Worm (Caenorhabditis elegans) whole organism, L1 larva: ENCODE results near the gene micu-1.

Source experiments
- C04F5.9 ChIP-seq: sonication (generic microtip); optimal IDR thresholded peaks from 2 replicates; lab custom pipeline; 2016; ENCODE audit warnings: missing genetic modification characterization, missing compliant biosample characterization
- C16A3.4 ChIP-seq: fragments of 150-350 bp; optimal IDR thresholded peaks from 2 replicates; lab custom pipeline; 2014; ENCODE audit warnings: missing biosample characterization, missing genetic modification characterization
- F16B12.6 ChIP-seq: fragments of 150-350 bp; optimal IDR thresholded peaks from 2 replicates; lab custom pipeline; 2014; ENCODE audit warnings: missing biosample characterization, missing genetic modification characterization
- aha-1 ChIP-seq: fragments of 150-350 bp; optimal IDR thresholded peaks from 2 replicates; lab custom pipeline; 2014; ENCODE audit warnings: missing biosample characterization, missing genetic modification characterization
- blmp-1 ChIP-seq: fragments of 150-350 bp; optimal IDR thresholded peaks from 2 replicates; lab custom pipeline; 2014; ENCODE audit warnings: missing biosample characterization, missing genetic modification characterization
- ceh-63 ChIP-seq: fragments of 200-800 bp; sonication (Bioruptor generic); optimal IDR thresholded peaks from 2 replicates; lab custom pipeline; 2018; ENCODE audit warnings: mild to moderate bottlenecking, missing genetic modification characterization, missing compliant biosample characterization
- ceh-82 ChIP-seq, 3 experiments: fragments of 150-350 bp in 1 of 3; sonication (generic microtip) in 2 of 3; optimal IDR thresholded peaks; 2 replicates each; lab custom pipeline; 2014 to 2017; ENCODE audit warnings: missing biosample characterization in 3 of 3, missing genetic modification characterization in 3 of 3
- ceh-88 ChIP-seq: fragments of 200-800 bp; sonication (Bioruptor generic); IDR thresholded peaks from 2 replicates; pipeline ENCODE4 v1.3.6; 2022; ENCODE audit warnings: missing genetic modification characterization, missing compliant biosample characterization
- ceh-90 ChIP-seq: sonication (generic microtip); optimal IDR thresholded peaks from 2 replicates; lab custom pipeline; 2016; ENCODE audit warnings: missing genetic modification characterization, missing compliant biosample characterization
- ces-1 ChIP-seq: fragments of 150-350 bp; optimal IDR thresholded peaks from 2 replicates; lab custom pipeline; 2014; ENCODE audit warnings: missing biosample characterization, missing genetic modification reagents, missing genetic modification characterization
- dpl-1 ChIP-seq, 3 experiments: fragments of 150-350 bp in 2 of 3; sonication (generic microtip) in 1 of 3; optimal IDR thresholded peaks; 2 replicates each; lab custom pipeline; 2014 to 2017; ENCODE audit warnings: missing biosample characterization in 3 of 3, missing genetic modification characterization in 3 of 3, missing genetic modification reagents in 3 of 3
- dsc-1 ChIP-seq: sonication (generic microtip); optimal IDR thresholded peaks from 2 replicates; lab custom pipeline; 2016; ENCODE audit warnings: mild to moderate bottlenecking, missing genetic modification characterization, missing compliant biosample characterization
- efl-1 ChIP-seq, 4 experiments: fragments of 150-350 bp; optimal IDR thresholded peaks in 3 of 4; peaks in 1 of 4; 1 replicate in 1 of 4; 2 replicates in 3 of 4; lab custom pipeline; 2014; ENCODE audit warnings: missing biosample characterization in 2 of 4, missing genetic modification characterization in 2 of 4, missing genetic modification reagents in 2 of 4
- egl-27 ChIP-seq, 2 experiments: fragments of 150-350 bp in 1 of 2; sonication (generic microtip); optimal IDR thresholded peaks; 3 replicates each; lab custom pipeline; 2017 to 2018; ENCODE audit warnings: missing biosample characterization in 2 of 2, missing genetic modification characterization in 2 of 2, missing genetic modification reagents in 2 of 2
- ets-5 ChIP-seq: fragments of 200-800 bp; sonication (Bioruptor generic); IDR thresholded peaks from 2 replicates; pipeline ENCODE4 v1.3.6; 2022; ENCODE audit warnings: missing genetic modification characterization, missing compliant biosample characterization
- fkh-10 ChIP-seq: sonication (generic microtip); optimal IDR thresholded peaks from 2 replicates; lab custom pipeline; 2017; ENCODE audit warnings: missing biosample characterization, missing genetic modification reagents, missing genetic modification characterization
- fkh-4 ChIP-seq: sonication (generic microtip); optimal IDR thresholded peaks from 2 replicates; lab custom pipeline; 2016; ENCODE audit warnings: missing compliant biosample characterization, missing genetic modification characterization, borderline replicate concordance
- fos-1 ChIP-seq: fragments of 150-350 bp; optimal IDR thresholded peaks from 2 replicates; lab custom pipeline; 2014; ENCODE audit warnings: missing biosample characterization, missing genetic modification characterization
- hlh-17 ChIP-seq: fragments of 200-800 bp; sonication (Bioruptor generic); optimal IDR thresholded peaks from 2 replicates; lab custom pipeline; 2018; ENCODE audit warnings: missing genetic modification characterization, mild to moderate bottlenecking, missing compliant biosample characterization, moderate library complexity, borderline replicate concordance
- hlh-4 ChIP-seq: sonication (generic microtip); optimal IDR thresholded peaks from 2 replicates; lab custom pipeline; 2016; ENCODE audit warnings: mild to moderate bottlenecking, missing genetic modification characterization, missing compliant biosample characterization
- hpl-2 ChIP-seq: fragments of 150-350 bp; optimal IDR thresholded peaks from 2 replicates; lab custom pipeline; 2014; ENCODE audit warnings: missing biosample characterization, missing genetic modification reagents, missing genetic modification characterization
- irx-1 ChIP-seq: sonication (generic microtip); optimal IDR thresholded peaks from 2 replicates; lab custom pipeline; 2016; ENCODE audit warnings: missing genetic modification characterization, missing compliant biosample characterization
- jun-1 ChIP-seq: fragments of 150-350 bp; optimal IDR thresholded peaks from 2 replicates; lab custom pipeline; 2014; ENCODE audit warnings: missing biosample characterization, missing genetic modification reagents, missing genetic modification characterization
- lin-13 ChIP-seq: fragments of 150-350 bp; optimal IDR thresholded peaks from 2 replicates; lab custom pipeline; 2014; ENCODE audit warnings: missing biosample characterization, missing genetic modification reagents, missing genetic modification characterization
- lin-15B ChIP-seq: fragments of 150-350 bp; sonication (generic microtip); optimal IDR thresholded peaks from 3 replicates; lab custom pipeline; 2014; ENCODE audit warnings: missing biosample characterization, missing genetic modification characterization
- lir-3 ChIP-seq: sonication (generic microtip); optimal IDR thresholded peaks from 2 replicates; lab custom pipeline; 2016; ENCODE audit warnings: mild to moderate bottlenecking, missing genetic modification characterization, moderate library complexity, missing compliant biosample characterization; ENCODE audit not compliant: poor library complexity
- mef-2 ChIP-seq: fragments of 150-350 bp; optimal IDR thresholded peaks from 2 replicates; lab custom pipeline; 2014; ENCODE audit warnings: missing biosample characterization, missing genetic modification characterization
- mep-1 ChIP-seq: fragments of 150-350 bp; optimal IDR thresholded peaks from 2 replicates; lab custom pipeline; 2014; ENCODE audit warnings: missing biosample characterization, missing genetic modification characterization
- nhr-11 ChIP-seq: fragments of 150-350 bp; optimal IDR thresholded peaks from 2 replicates; lab custom pipeline; 2014; ENCODE audit warnings: missing biosample characterization, missing genetic modification characterization
- nhr-12 ChIP-seq: sonication (generic microtip); optimal IDR thresholded peaks from 2 replicates; lab custom pipeline; 2017; ENCODE audit warnings: missing biosample characterization, missing genetic modification characterization
- nhr-47 ChIP-seq: sonication (generic microtip); optimal IDR thresholded peaks from 2 replicates; lab custom pipeline; 2016; ENCODE audit warnings: mild to moderate bottlenecking, missing genetic modification characterization, moderate library complexity, missing compliant biosample characterization
- nhr-71 ChIP-seq: sonication (generic microtip); optimal IDR thresholded peaks from 2 replicates; lab custom pipeline; 2016; ENCODE audit warnings: mild to moderate bottlenecking, missing genetic modification characterization, moderate library complexity, missing compliant biosample characterization
- nhr-84 ChIP-seq: sonication (generic microtip); optimal IDR thresholded peaks from 2 replicates; lab custom pipeline; 2017; ENCODE audit warnings: missing biosample characterization, missing genetic modification characterization
- nhr-90 ChIP-seq: sonication (generic microtip); optimal IDR thresholded peaks from 2 replicates; lab custom pipeline; 2016; ENCODE audit warnings: mild to moderate bottlenecking, missing genetic modification characterization, missing compliant biosample characterization; ENCODE audit not compliant: poor library complexity
- pag-3 ChIP-seq: sonication (generic microtip); optimal IDR thresholded peaks from 2 replicates; lab custom pipeline; 2017; ENCODE audit warnings: missing genetic modification characterization, mild to moderate bottlenecking, missing compliant biosample characterization, antibody characterized with exemption, borderline replicate concordance; ENCODE audit not compliant: insufficient read depth
- pqm-1 ChIP-seq: sonication (generic microtip); optimal IDR thresholded peaks from 3 replicates; lab custom pipeline; 2017; ENCODE audit warnings: missing biosample characterization, missing genetic modification characterization
- rnt-1 ChIP-seq: sonication (generic microtip); optimal IDR thresholded peaks from 2 replicates; lab custom pipeline; 2016; ENCODE audit warnings: mild to moderate bottlenecking, missing genetic modification characterization, moderate library complexity, missing compliant biosample characterization
- skn-1 ChIP-seq: fragments of 150-350 bp; optimal IDR thresholded peaks from 2 replicates; lab custom pipeline; 2014; ENCODE audit warnings: missing biosample characterization, missing genetic modification characterization
- snpc-4 ChIP-seq: fragments of 150-350 bp; optimal IDR thresholded peaks from 2 replicates; lab custom pipeline; 2014; ENCODE audit warnings: missing biosample characterization, missing genetic modification characterization
- snu-23 ChIP-seq: sonication (generic microtip); optimal IDR thresholded peaks from 2 replicates; lab custom pipeline; 2016; ENCODE audit warnings: missing genetic modification characterization, missing compliant biosample characterization
- sox-4 ChIP-seq: sonication (generic microtip); optimal IDR thresholded peaks from 2 replicates; lab custom pipeline; 2016; ENCODE audit warnings: missing genetic modification characterization, missing compliant biosample characterization
- tlp-1 ChIP-seq: fragments of 150-350 bp; optimal IDR thresholded peaks from 2 replicates; lab custom pipeline; 2014; ENCODE audit warnings: missing biosample characterization, missing genetic modification characterization
- unc-86 ChIP-seq: sonication (generic microtip); optimal IDR thresholded peaks from 2 replicates; lab custom pipeline; 2016; ENCODE audit warnings: missing genetic modification characterization, missing compliant biosample characterization
- unc-98 ChIP-seq: fragments of 200-800 bp; sonication (Bioruptor generic); IDR thresholded peaks from 2 replicates; pipeline ENCODE4 v1.3.6; 2022; ENCODE audit warnings: missing genetic modification characterization, missing compliant biosample characterization
- xbp-1 ChIP-seq: sonication (generic microtip); optimal IDR thresholded peaks from 2 replicates; lab custom pipeline; 2016; ENCODE audit warnings: missing genetic modification characterization, missing compliant biosample characterization
- zag-1 ChIP-seq: fragments of 150-350 bp; optimal IDR thresholded peaks from 2 replicates; lab custom pipeline; 2014; ENCODE audit warnings: missing biosample characterization, missing genetic modification characterization
- ztf-11 ChIP-seq, 2 experiments: sonication (generic microtip); optimal IDR thresholded peaks; 2 replicates each; lab custom pipeline; 2016 to 2017; ENCODE audit warnings: missing genetic modification characterization in 2 of 2, missing biosample characterization in 1 of 2, missing compliant biosample characterization in 1 of 2
- ztf-4 ChIP-seq: fragments of 150-350 bp; optimal IDR thresholded peaks from 2 replicates; lab custom pipeline; 2014; ENCODE audit warnings: missing biosample characterization, missing genetic modification characterization

micu-1 gene

ce11 chrIV:13318773-13319172, 21.0 kb downstream of the micu-1 start (continued):
- TF ChIP-seq lir-3 (tag; lab: Kevin White, UChicago) (no peak), jun-1 (tag; lab: Kevin White, UChicago) (peak; percentile 31), snpc-4 (tag; lab: Kevin White, UChicago) (no peak), ztf-11 (tag; optimal IDR thresholded peaks at IDR 0.05; lab: Kevin White, UChicago) (no peak), zag-1 (tag; lab: Kevin White, UChicago) (no peak), fkh-4 (tag; lab: Kevin White, UChicago) (no peak), C16A3.4 (tag; lab: Kevin White, UChicago) (no peak), ets-5 (GFP tag; lab: Robert Waterston, UW) (no peak), sox-4 (tag; lab: Kevin White, UChicago) (no peak), C04F5.9 (tag; lab: Kevin White, UChicago) (no peak), F16B12.6 (no peak), nhr-47 (no peak), aha-1 (no peak), hlh-4 (tag; lab: Kevin White, UChicago) (no peak), ceh-82 (tag; optimal IDR thresholded peaks at IDR 0.05; lab: Kevin White, UChicago) (no peak), ceh-90 (tag; lab: Kevin White, UChicago) (no peak), hlh-17 (no peak), ceh-88 (GFP tag; lab: Robert Waterston, UW) (no peak), pag-3 (tag; lab: Kevin White, UChicago) (no peak), lin-13 (GFP tag; lab: Kevin White, UChicago) (no peak), rnt-1 (no peak), ces-1 (GFP tag; lab: Kevin White, UChicago) (no peak), efl-1 (optimal IDR thresholded peaks at IDR 0.05; lab: Kevin White, UChicago) (no peak), efl-1 (GFP tag; optimal IDR thresholded peaks at IDR 0.05 in 1 of 2; lab: Kevin White, UChicago) (peak in 1 of 2 experiments; percentile 87)
- TF ChIP-seq, all 84 proteins: peak for 17

- TF ChIP-seq nhr-84: no peak
- TF ChIP-seq dpl-1 (GFP tag; optimal IDR thresholded peaks at IDR 0.05; lab: Kevin White, UChicago): no peak
- no peak for TF ChIP-seq aha-1
- TF ChIP-seq mep-1: no peak
- no peak for TF ChIP-seq snu-23 (GFP tag; lab: Kevin White, UChicago)
- no peak for TF ChIP-seq nhr-12
- TF ChIP-seq pqm-1 (tag; lab: Kevin White, UChicago): no peak
- no peak for TF ChIP-seq lin-15B
- TF ChIP-seq ceh-82 (tag; optimal IDR thresholded peaks at IDR 0.05; lab: Kevin White, UChicago): no peak
- TF ChIP-seq tlp-1: no peak
- TF ChIP-seq irx-1 (tag; lab: Kevin White, UChicago): no peak
- TF ChIP-seq mef-2 (tag; lab: Kevin White, UChicago): no peak
- TF ChIP-seq, all 84 proteins: peak for 0
Observed at ce11 chrIV:13319886-13320650, 22.3 kb downstream of the micu-1 start.

DNA sequence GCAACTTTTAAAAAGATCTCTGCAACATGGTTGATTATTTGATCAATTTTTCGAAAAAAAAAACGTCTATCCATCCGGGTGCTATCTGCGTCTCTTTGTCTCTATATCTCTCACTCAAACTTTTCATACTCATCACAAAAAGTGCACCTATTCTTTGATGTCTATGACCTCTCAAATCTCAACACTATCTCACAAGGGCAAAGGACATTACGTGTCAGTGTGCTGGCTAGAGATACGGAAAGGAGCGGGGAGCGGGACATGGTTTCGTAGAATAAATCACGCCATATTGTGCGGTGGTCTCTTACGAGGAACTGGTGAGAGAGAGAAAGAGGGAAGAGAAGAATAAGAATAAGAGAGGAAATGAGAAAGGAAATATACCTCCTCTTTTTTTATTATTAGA, 24.7 kb downstream of the micu-1 start:
- peak; percentile 35 to 48 (median 37) for TF ChIP-seq dpl-1 (GFP tag; optimal IDR thresholded peaks at IDR 0.05; lab: Kevin White, UChicago)
- peak; percentile 18 for TF ChIP-seq fkh-10 (GFP tag; lab: Kevin White, UChicago)
- TF ChIP-seq nhr-90 (tag; lab: Kevin White, UChicago): peak; percentile 81
- TF ChIP-seq dsc-1: peak; percentile 50
- peak; percentile 64 for TF ChIP-seq unc-86 (tag; lab: Kevin White, UChicago)
- TF ChIP-seq ceh-63 (GFP tag; lab: Kevin White, UChicago): no peak
- peak; percentile 88 for TF ChIP-seq mep-1
- peak; percentile 55 for TF ChIP-seq jun-1 (tag; lab: Kevin White, UChicago)
- TF ChIP-seq nhr-71 (tag; lab: Kevin White, UChicago): peak; percentile 96
- TF ChIP-seq nhr-11 (tag; lab: Kevin White, UChicago): peak; percentile 55
- TF ChIP-seq ztf-4 (tag; lab: Kevin White, UChicago): peak; percentile 72
- peak; percentile 33 for TF ChIP-seq blmp-1 (tag; lab: Kevin White, UChicago)
- TF ChIP-seq egl-27 (tag; optimal IDR thresholded peaks at IDR 0.05; lab: Kevin White, UChicago): peak; percentile 31 to 50
- no peak for TF ChIP-seq irx-1 (tag; lab: Kevin White, UChicago)
- TF ChIP-seq fos-1: peak; percentile 59
- TF ChIP-seq zag-1 (tag; lab: Kevin White, UChicago): no peak
- no peak for TF ChIP-seq skn-1 (tag; lab: Kevin White, UChicago)
- no peak for TF ChIP-seq hpl-2 (GFP tag; lab: Kevin White, UChicago)
- TF ChIP-seq xbp-1 (tag; lab: Kevin White, UChicago): peak; percentile 65
- peak in 2 of 3 experiments; percentile 44 to 71 for TF ChIP-seq ceh-82 (tag; optimal IDR thresholded peaks at IDR 0.05; lab: Kevin White, UChicago)
- no peak for TF ChIP-seq C04F5.9 (tag; lab: Kevin White, UChicago)
- 0 out of 2 replicates have a peak, but pooled peaks have one; percentile 18 for TF ChIP-seq unc-98 (GFP tag; lab: Robert Waterston, UW)
- peak; percentile 6 for TF ChIP-seq C16A3.4 (tag; lab: Kevin White, UChicago)
